Fruit fly (Drosophila melanogaster): ENCODE results near the gene Jon25Bii.

dm6 chr2L:4928340-4928739 is 24.6 kb downstream of the Jon25Bii start:
- TF ChIP-seq Dll (optimal IDR thresholded peaks at IDR 0.05) (no peak), usp (GFP tag; optimal IDR thresholded peaks at IDR 0.05) (no peak), EcR (GFP tag; optimal IDR thresholded peaks at IDR 0.05) (no peak), psq (optimal IDR thresholded peaks at IDR 0.05) (no peak), CG8478 (optimal IDR thresholded peaks at IDR 0.05) (no peak), pan (optimal IDR thresholded peaks at IDR 0.05) (no peak)

All from whole organism.